Worm (Caenorhabditis elegans) whole organism, early embryonic: Measurements from ENCODE around the gene zhit-1.

Experiments used
- B0310.2 ChIP-seq: sonication (generic microtip); optimal IDR thresholded peaks from 2 replicates; lab custom pipeline; 2016; ENCODE audit warnings: mild to moderate bottlenecking, missing genetic modification characterization, missing compliant biosample characterization
- ama-1 ChIP-seq: fragments of 150-350 bp; optimal IDR thresholded peaks from 2 replicates; lab custom pipeline; 2014
- flt-1 ChIP-seq: fragments of 200-800 bp; sonication (Bioruptor generic); IDR thresholded peaks from 2 replicates; pipeline ENCODE4 v1.3.6; 2022; ENCODE audit warnings: missing genetic modification characterization, missing compliant biosample characterization
- hnd-1 ChIP-seq: sonication (generic microtip); optimal IDR thresholded peaks from 2 replicates; lab custom pipeline; 2016; ENCODE audit warnings: missing genetic modification characterization, missing compliant biosample characterization
- pes-1 ChIP-seq: fragments of 200-800 bp; sonication (Bioruptor generic); IDR thresholded peaks from 2 replicates; pipeline ENCODE4 v1.3.6; 2022; ENCODE audit warnings: missing genetic modification reagents, missing genetic modification characterization, missing compliant biosample characterization
- tbx-11 ChIP-seq: fragments of 200-800 bp; sonication (Bioruptor generic); IDR thresholded peaks from 2 replicates; pipeline ENCODE4 v1.3.6; 2022; ENCODE audit warnings: missing genetic modification characterization, missing compliant biosample characterization

ce11 chrV:5634445-5634844 lies 38.1 kb upstream of the zhit-1 start:
- no peak for TF ChIP-seq ama-1 (lab: Kevin White, UChicago)
- TF ChIP-seq tbx-11 (GFP tag; lab: Robert Waterston, UW): no peak
- TF ChIP-seq flt-1: no peak
- TF ChIP-seq B0310.2 (tag; lab: Kevin White, UChicago): no peak
- TF ChIP-seq pes-1: no peak
- TF ChIP-seq hnd-1 (tag; lab: Kevin White, UChicago): no peak
